Worm (Caenorhabditis elegans) whole organism, dauer: ENCODE results near the gene R13H4.2.

ENCODE experiments used
- unc-62 ChIP-seq: sonication (generic microtip); optimal IDR thresholded peaks from 2 replicates; lab custom pipeline; 2017; ENCODE audit warnings: missing biosample characterization, missing genetic modification reagents, missing genetic modification characterization

R13H4.2 gene

ce11 chrV:11815566-11815965, 20.6 kb upstream of the R13H4.2 start:
- no peak for TF ChIP-seq unc-62

- TF ChIP-seq unc-62 = no peak
These were observed 18.9 kb upstream of the R13H4.2 start for ce11 chrV:11817263-11817726.

- TF ChIP-seq unc-62 = no peak
These were observed 18.1 kb upstream of the R13H4.2 start for ce11 chrV:11818064-11818463.

- no peak for TF ChIP-seq unc-62
These were observed 17.4 kb upstream of the R13H4.2 start for ce11 chrV:11818786-11819185.

ce11 chrV:11819451-11819850, 16.7 kb upstream of the R13H4.2 start:
- no peak for TF ChIP-seq unc-62

ce11 chrV:11820551-11820950, 15.6 kb upstream of the R13H4.2 start:
- no peak for TF ChIP-seq unc-62

ce11 chrV:11822461-11822939, 13.7 kb upstream of the R13H4.2 start, which contains the start of gene pyc-1:
TSS of gene pyc-1 (minus strand) at chrV:11822529.
- no peak for TF ChIP-seq unc-62

DNA sequence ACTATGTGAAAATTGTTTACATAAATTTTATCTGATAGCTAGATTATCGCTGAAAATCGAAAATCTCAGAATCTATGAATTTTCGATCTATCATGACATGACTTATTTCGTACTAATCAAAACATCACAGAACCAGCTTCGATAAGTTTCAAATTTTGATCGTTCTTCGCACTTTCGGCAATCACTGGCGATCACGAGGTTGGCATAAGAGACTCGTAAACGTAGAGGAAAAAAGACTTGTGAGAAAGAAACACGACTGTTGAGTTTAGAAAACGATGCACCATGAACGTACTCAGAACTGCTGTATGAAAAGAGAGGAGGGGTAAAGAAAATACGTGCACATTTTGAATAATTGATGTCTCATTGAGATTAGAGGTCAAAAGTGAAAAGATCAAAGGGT, 12.2 kb upstream of the R13H4.2 start:
- TF ChIP-seq unc-62 = no peak

ce11 chrV:11825662-11826061, 10.5 kb upstream of the R13H4.2 start, which contains the start of gene D2023.4:
TSS of gene D2023.4 (minus strand) at chrV:11825762.
- TF ChIP-seq unc-62 = no peak

DNA sequence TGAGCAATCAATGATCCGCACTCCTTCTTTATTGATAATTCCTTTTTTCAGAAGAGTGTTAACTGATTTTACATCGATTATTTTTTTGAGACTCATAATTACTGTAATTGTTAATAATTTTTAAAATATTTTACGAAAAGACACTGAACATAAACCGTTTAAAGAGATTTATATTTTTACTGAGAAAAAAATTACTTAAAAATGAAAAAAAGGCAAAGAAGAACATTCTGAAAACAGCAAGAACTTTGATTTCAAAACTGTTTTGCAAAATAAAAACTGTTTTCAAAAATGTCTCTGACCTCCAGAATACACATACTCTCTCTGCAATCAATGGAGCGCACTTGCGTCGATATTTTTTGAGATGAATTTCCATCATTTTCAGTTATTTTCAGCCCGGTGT, 9.2 kb upstream of the R13H4.2 start, which contains the start of the genes mpst-1 and D2023.6:
mpst-1 (minus strand) TSS at position 101 of the 400 bp plus-strand sequence.
D2023.6 (plus strand) TSS at position 388 of the 400 bp plus-strand sequence.
- TF ChIP-seq unc-62 = no peak

ce11 chrV:11829282-11829681, 6.9 kb upstream of the R13H4.2 start, which contains the start of gene col-158:
TSS of gene col-158 (plus strand) at chrV:11829582.
- TF ChIP-seq unc-62 = no peak

ce11 chrV:11833319-11833718, 2.9 kb upstream of the R13H4.2 start, which contains the start of gene pho-8:
TSS of gene pho-8 (plus strand) at chrV:11833619.
- no peak for TF ChIP-seq unc-62

DNA sequence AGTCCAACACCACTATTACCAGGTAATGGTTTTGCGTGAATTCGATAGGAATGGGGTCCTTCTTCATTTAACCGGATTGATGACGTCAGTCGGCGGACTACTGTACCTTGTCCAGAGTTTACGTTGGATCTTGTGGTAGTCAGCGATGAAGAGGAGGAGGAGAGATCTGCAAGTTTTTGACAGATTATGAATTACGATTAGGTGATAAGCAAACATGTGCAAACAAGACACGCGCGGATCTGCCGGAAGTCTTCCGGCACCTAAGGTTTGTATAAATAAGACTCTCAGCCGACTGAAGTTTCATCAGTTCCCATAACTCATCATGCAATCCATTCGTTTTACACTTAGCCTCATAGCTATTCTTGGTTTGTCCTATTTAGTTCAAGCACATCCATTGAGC, 3.0 kb downstream of the R13H4.2 start, which contains the start of gene idpb-5:
idpb-5 (plus strand) TSS at position 301 of the 400 bp plus-strand sequence.
- no peak for TF ChIP-seq unc-62

ce11 chrV:11843678-11844366, 7.6 kb downstream of the R13H4.2 start, which contains the start of gene nphp-4:
TSS of gene nphp-4 (minus strand) at chrV:11843728.
- TF ChIP-seq unc-62 = no peak

DNA sequence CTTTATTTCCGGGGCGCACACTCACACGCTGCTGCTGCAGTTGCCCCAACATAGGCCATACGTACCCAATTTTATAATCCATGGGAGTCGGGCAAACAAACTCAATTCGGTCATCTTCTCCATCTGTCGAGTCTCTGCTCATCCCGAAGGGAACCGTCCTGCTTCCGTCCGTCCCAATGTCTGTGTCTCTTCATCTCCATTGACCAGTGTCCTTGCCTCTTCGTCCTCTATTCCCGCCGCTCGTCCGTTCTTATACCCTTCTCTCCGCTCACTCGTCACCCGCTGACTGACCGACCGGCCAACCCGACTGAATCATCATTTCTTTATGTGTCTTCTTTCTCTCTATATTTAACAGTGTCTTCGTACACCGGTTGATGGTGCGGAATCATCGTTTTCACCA, 8.6 kb downstream of the R13H4.2 start:
- no peak for TF ChIP-seq unc-62

DNA sequence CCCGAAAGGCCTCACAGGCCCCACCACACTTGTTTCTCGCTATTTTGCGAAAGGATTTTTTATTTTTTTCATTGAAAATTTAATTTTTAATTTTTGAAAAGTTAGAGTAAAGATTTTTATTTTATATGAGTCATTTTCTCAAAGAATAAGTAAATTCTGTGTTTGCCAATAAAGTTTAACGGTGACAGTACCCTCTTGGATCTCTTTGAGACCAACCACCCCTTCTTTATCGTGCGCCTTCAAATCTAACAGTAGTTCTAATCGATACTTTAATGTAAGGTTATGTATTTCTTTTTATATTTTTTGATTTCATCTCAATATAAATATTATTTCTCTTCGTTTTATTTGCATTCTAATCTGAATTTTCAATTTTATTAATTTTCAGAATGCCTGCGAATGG, 9.3 kb downstream of the R13H4.2 start, which contains the start of gene hmp-1:
hmp-1 (plus strand) TSS at position 380 of the 400 bp plus-strand sequence.
- no peak for TF ChIP-seq unc-62

- no peak for TF ChIP-seq unc-62
These were observed 10.8 kb downstream of the R13H4.2 start for ce11 chrV:11846969-11847368.

ce11 chrV:11849408-11849807, 13.2 kb downstream of the R13H4.2 start:
- no peak for TF ChIP-seq unc-62
